Fruit fly (Drosophila melanogaster) whole organism, embryonic: Measurements from ENCODE around the gene CG31792.

Experiments
- Atf6 ChIP-seq: fragments of 200-800 bp; sonication (Bioruptor generic); IDR thresholded peaks from 2 replicates; pipeline ENCODE4 v1.3.6; 2022; ENCODE audit warnings: missing biosample characterization, missing genetic modification characterization
- Awh ChIP-seq: fragments of 200-800 bp; sonication (Bioruptor generic); IDR thresholded peaks from 2 replicates; pipeline ENCODE4, ENCODE4 v1.3.6; 2022; ENCODE audit warnings: missing biosample characterization, missing genetic modification characterization
- CG11504 ChIP-seq: fragments of 200-800 bp; sonication (Bioruptor generic); optimal IDR thresholded peaks from 3 replicates; lab custom pipeline; 2019; ENCODE audit warnings: missing biosample characterization, mild to moderate bottlenecking, missing genetic modification characterization, moderate library complexity
- CG12391 ChIP-seq: fragments of 200-800 bp; sonication (Bioruptor generic); optimal IDR thresholded peaks from 3 replicates; lab custom pipeline; 2018; ENCODE audit warnings: missing biosample characterization, mild to moderate bottlenecking, missing genetic modification characterization, moderate library complexity
- CG14441 ChIP-seq: fragments of 200-800 bp; sonication (Bioruptor generic); IDR thresholded peaks from 2 replicates; pipeline ENCODE4 v1.3.6; 2022; ENCODE audit warnings: missing biosample characterization, missing genetic modification characterization
- CG14860 ChIP-seq: fragments of 200-800 bp; sonication (Bioruptor generic); IDR thresholded peaks from 3 replicates; pipeline ENCODE4 v1.3.6; 2022; ENCODE audit warnings: missing biosample characterization, missing genetic modification characterization; ENCODE audit not compliant: partially characterized antibody
- CG15073 ChIP-seq: fragments of 200-800 bp; sonication (Bioruptor generic); optimal IDR thresholded peaks from 2 replicates; lab custom pipeline; 2016; ENCODE audit warnings: missing biosample characterization, missing genetic modification characterization
- CG15696 ChIP-seq: fragments of 200-800 bp; sonication (Bioruptor generic); optimal IDR thresholded peaks from 2 replicates; lab custom pipeline; 2019; ENCODE audit warnings: missing biosample characterization, mild to moderate bottlenecking, missing genetic modification characterization, moderate library complexity
- CG17361 ChIP-seq: fragments of 200-800 bp; sonication (Bioruptor generic); IDR thresholded peaks from 3 replicates; pipeline ENCODE4 v1.3.6; 2022; ENCODE audit warnings: missing biosample characterization, missing genetic modification characterization
- CG18764 ChIP-seq: fragments of 200-800 bp; sonication (Bioruptor generic); optimal IDR thresholded peaks from 3 replicates; lab custom pipeline; 2016; ENCODE audit warnings: missing biosample characterization, missing genetic modification characterization
- CG2116 ChIP-seq: fragments of 200-800 bp; sonication (Bioruptor generic); optimal IDR thresholded peaks from 3 replicates; lab custom pipeline; 2018; ENCODE audit warnings: missing biosample characterization, mild to moderate bottlenecking, missing genetic modification characterization
- CG2202 ChIP-seq: fragments of 200-800 bp; sonication (Bioruptor generic); optimal IDR thresholded peaks from 2 replicates; lab custom pipeline; 2018; ENCODE audit warnings: missing biosample characterization, mild to moderate bottlenecking, missing genetic modification characterization
- CG3838 ChIP-seq: fragments of 200-800 bp; sonication (Bioruptor generic); optimal IDR thresholded peaks from 3 replicates; lab custom pipeline; 2016; ENCODE audit warnings: missing biosample characterization, missing genetic modification characterization
- CG4707 ChIP-seq: fragments of 200-800 bp; sonication (Bioruptor generic); optimal IDR thresholded peaks from 2 replicates; lab custom pipeline; 2018; ENCODE audit warnings: missing biosample characterization, mild to moderate bottlenecking, missing genetic modification characterization, moderate library complexity
- CG5953 ChIP-seq: fragments of 200-800 bp; sonication (Bioruptor generic); IDR thresholded peaks from 2 replicates; pipeline ENCODE4 v1.3.6; 2022; ENCODE audit warnings: missing biosample characterization, missing genetic modification characterization
- CG7839 ChIP-seq: fragments of 200-800 bp; sonication (Bioruptor generic); optimal IDR thresholded peaks from 3 replicates; lab custom pipeline; 2018; ENCODE audit warnings: missing biosample characterization, mild to moderate bottlenecking, missing genetic modification characterization, moderate library complexity
- Camta ChIP-seq: fragments of 200-800 bp; sonication (Bioruptor generic); optimal IDR thresholded peaks from 2 replicates; lab custom pipeline; 2016; ENCODE audit warnings: missing biosample characterization, missing genetic modification characterization
- CkIIα-i1 ChIP-seq: fragments of 200-800 bp; sonication (Bioruptor generic); IDR thresholded peaks from 2 replicates; pipeline ENCODE4 v1.3.6; 2022; ENCODE audit warnings: missing biosample characterization, missing genetic modification characterization
- Dfd ChIP-seq, 2 experiments: fragments of >200 bp; optimal IDR thresholded peaks; 2 replicates each; lab custom pipeline; 2017; ENCODE audit warnings: missing biosample characterization in 2 of 2, missing genetic modification characterization in 2 of 2
- Dip3 ChIP-seq: fragments of 200-800 bp; sonication (Bioruptor generic); optimal IDR thresholded peaks from 3 replicates; lab custom pipeline; 2016; ENCODE audit warnings: missing biosample characterization, missing genetic modification characterization
- Elba2 ChIP-seq: fragments of 200-800 bp; sonication (Bioruptor generic); optimal IDR thresholded peaks from 3 replicates; lab custom pipeline; 2016; ENCODE audit warnings: missing biosample characterization, missing genetic modification characterization
- HmgD ChIP-seq: fragments of 200-800 bp; sonication (Bioruptor generic); optimal IDR thresholded peaks from 3 replicates; lab custom pipeline; 2016; ENCODE audit warnings: missing biosample characterization, missing genetic modification characterization
- Hsf ChIP-seq: fragments of 200-800 bp; sonication (Bioruptor generic); optimal IDR thresholded peaks from 3 replicates; lab custom pipeline; 2016; ENCODE audit warnings: missing biosample characterization, missing genetic modification characterization
- MESR4 ChIP-seq: fragments of 200-800 bp; sonication (Bioruptor generic); optimal IDR thresholded peaks from 2 replicates; lab custom pipeline; 2018; ENCODE audit warnings: missing biosample characterization, mild to moderate bottlenecking, missing genetic modification characterization, moderate library complexity
- Myb ChIP-seq: fragments of 200-800 bp; sonication (Bioruptor generic); optimal IDR thresholded peaks from 2 replicates; lab custom pipeline; 2016; ENCODE audit warnings: missing biosample characterization, missing genetic modification characterization
- Nf-YA ChIP-seq: fragments of 200-800 bp; sonication (Bioruptor generic); IDR thresholded peaks from 2 replicates; pipeline ENCODE4 v1.3.6; 2022; ENCODE audit warnings: missing biosample characterization, missing genetic modification characterization
- TFAM ChIP-seq: fragments of 200-800 bp; sonication (Bioruptor generic); optimal IDR thresholded peaks from 2 replicates; lab custom pipeline; 2017; ENCODE audit warnings: missing biosample characterization, missing genetic modification characterization, inconsistent platforms
- bbx ChIP-seq: fragments of 200-800 bp; sonication (Bioruptor generic); IDR thresholded peaks from 2 replicates; pipeline ENCODE4 v1.3.6; 2022; ENCODE audit warnings: missing biosample characterization, missing genetic modification characterization; ENCODE audit not compliant: partially characterized antibody
- br ChIP-seq: fragments of >200 bp; optimal IDR thresholded peaks from 2 replicates; lab custom pipeline; 2017
- da ChIP-seq: fragments of 200-800 bp; sonication (Bioruptor generic); optimal IDR thresholded peaks from 2 replicates; lab custom pipeline; 2016; ENCODE audit warnings: missing biosample characterization, missing genetic modification characterization
- dimm ChIP-seq: fragments of 200-800 bp; sonication (Bioruptor generic); IDR thresholded peaks from 2 replicates; pipeline ENCODE4 v1.3.6; 2022; ENCODE audit warnings: missing biosample characterization, missing genetic modification characterization
- gem ChIP-seq: fragments of 200-800 bp; sonication (Bioruptor generic); optimal IDR thresholded peaks from 2 replicates; lab custom pipeline; 2019; ENCODE audit warnings: missing biosample characterization, mild to moderate bottlenecking, missing genetic modification characterization, moderate library complexity
- hkb ChIP-seq, 2 experiments: fragments of 200-800 bp in 1 of 2; fragments of >200 bp in 1 of 2; sonication (Bioruptor generic) in 1 of 2; IDR thresholded peaks in 1 of 2; optimal IDR thresholded peaks in 1 of 2; 2 replicates each; pipeline versions ENCODE4 v1.3.6 to Lab custom; 2017 to 2022; ENCODE audit warnings: missing biosample characterization in 1 of 2, missing genetic modification characterization in 1 of 2
- knrl ChIP-seq: fragments of 200-800 bp; sonication (Bioruptor generic); IDR thresholded peaks from 3 replicates; pipeline ENCODE4 v1.3.6; 2022; ENCODE audit warnings: missing biosample characterization, missing genetic modification characterization; ENCODE audit not compliant: partially characterized antibody
- nerfin-1 ChIP-seq: fragments of 200-800 bp; sonication (Bioruptor generic); optimal IDR thresholded peaks from 3 replicates; lab custom pipeline; 2019; ENCODE audit warnings: missing biosample characterization, mild to moderate bottlenecking, missing genetic modification characterization, moderate library complexity
- pan ChIP-seq, 4 experiments: fragments of >200 bp in 3 of 4; fragments of 200-800 bp in 1 of 4; sonication (Bioruptor generic) in 1 of 4; optimal IDR thresholded peaks in 3 of 4; IDR thresholded peaks in 1 of 4; 2 replicates each; pipeline versions ENCODE4 v1.3.6 to Lab custom; 2017 to 2022; ENCODE audit warnings: missing biosample characterization in 2 of 4, missing genetic modification characterization in 2 of 4, mixed read lengths in 1 of 4
- peb ChIP-seq: fragments of 200-800 bp; sonication (Bioruptor generic); IDR thresholded peaks from 2 replicates; pipeline ENCODE4 v1.3.6; 2022; ENCODE audit warnings: missing biosample characterization, missing genetic modification characterization
- ro ChIP-seq: fragments of 200-800 bp; sonication (Bioruptor generic); IDR thresholded peaks from 2 replicates; pipeline ENCODE4 v1.3.6; 2022; ENCODE audit warnings: missing biosample characterization, missing genetic modification characterization
- row ChIP-seq: fragments of 200-800 bp; sonication (Bioruptor generic); IDR thresholded peaks from 3 replicates; pipeline ENCODE4 v1.3.6; 2022; ENCODE audit warnings: missing biosample characterization, missing genetic modification characterization
- sd ChIP-seq: fragments of 200-800 bp; sonication (Bioruptor generic); optimal IDR thresholded peaks from 3 replicates; lab custom pipeline; 2018; ENCODE audit warnings: missing biosample characterization, mild to moderate bottlenecking, missing genetic modification characterization, moderate library complexity
- sens-2 ChIP-seq: fragments of 200-800 bp; sonication (Bioruptor generic); IDR thresholded peaks from 2 replicates; pipeline ENCODE4 v1.3.6; 2022; ENCODE audit warnings: missing biosample characterization, missing genetic modification characterization
- sob ChIP-seq: fragments of 200-800 bp; sonication (Bioruptor generic); IDR thresholded peaks from 2 replicates; pipeline ENCODE4 v1.3.6; 2022; ENCODE audit warnings: missing biosample characterization, missing genetic modification characterization
- sqz ChIP-seq: fragments of 200-800 bp; sonication (Bioruptor generic); optimal IDR thresholded peaks from 3 replicates; lab custom pipeline; 2018; ENCODE audit warnings: missing biosample characterization, mild to moderate bottlenecking, missing genetic modification characterization
- tgo ChIP-seq: fragments of 200-800 bp; sonication (Bioruptor generic); IDR thresholded peaks from 3 replicates; pipeline ENCODE4 v1.3.6; 2022; ENCODE audit warnings: missing biosample characterization, missing genetic modification characterization
- tin ChIP-seq: fragments of 200-800 bp; sonication (Bioruptor generic); optimal IDR thresholded peaks from 3 replicates; lab custom pipeline; 2016; ENCODE audit warnings: missing biosample characterization, missing genetic modification characterization
- tll ChIP-seq, 2 experiments: fragments of 200-800 bp in 1 of 2; fragments of >200 bp in 1 of 2; sonication (Bioruptor generic) in 1 of 2; optimal IDR thresholded peaks; 2 replicates each; lab custom pipeline; 2017 to 2019; ENCODE audit warnings: missing biosample characterization in 2 of 2, missing genetic modification characterization in 2 of 2, mild to moderate bottlenecking in 1 of 2, moderate library complexity in 1 of 2
- tx ChIP-seq: fragments of 200-800 bp; sonication (Bioruptor generic); optimal IDR thresholded peaks from 2 replicates; lab custom pipeline; 2016; ENCODE audit warnings: missing biosample characterization, missing genetic modification characterization
- wor ChIP-seq: fragments of 200-800 bp; sonication (Bioruptor generic); IDR thresholded peaks from 2 replicates; pipeline ENCODE4 v1.3.6; 2022; ENCODE audit warnings: missing biosample characterization, missing genetic modification characterization
- zen ChIP-seq: fragments of 200-800 bp; sonication (Bioruptor generic); optimal IDR thresholded peaks from 3 replicates; lab custom pipeline; 2018; ENCODE audit warnings: missing biosample characterization, mild to moderate bottlenecking, missing genetic modification characterization, moderate library complexity
- zfh1 ChIP-seq: fragments of 200-800 bp; sonication (Bioruptor generic); IDR thresholded peaks from 3 replicates; pipeline ENCODE4 v1.3.6; 2022; ENCODE audit warnings: missing biosample characterization, missing genetic modification characterization
- zfh2 ChIP-seq: fragments of 200-800 bp; sonication (Bioruptor generic); optimal IDR thresholded peaks from 2 replicates; lab custom pipeline; 2016; ENCODE audit warnings: missing biosample characterization, missing genetic modification characterization

The CG31792 gene

DNA sequence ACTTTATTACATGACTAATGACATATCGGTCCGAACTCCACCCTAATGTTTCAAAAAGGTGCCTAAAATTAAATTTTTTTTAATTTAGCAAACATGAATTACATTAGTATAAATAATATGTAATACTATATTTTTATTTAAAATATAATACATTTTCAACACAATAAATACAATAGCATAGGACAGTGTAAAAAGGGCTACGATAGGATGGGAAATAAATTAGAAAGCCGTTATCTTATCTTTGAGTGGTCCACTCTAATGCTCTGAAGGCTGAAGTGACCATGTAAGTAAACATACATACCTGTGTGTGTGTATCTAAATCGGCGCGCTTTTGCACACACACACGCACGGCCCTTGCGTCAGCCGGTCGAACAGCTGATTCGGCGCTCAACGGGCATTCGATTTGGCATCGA is 5.7 kb downstream of the CG31792 start, which contains the start of gene CG31793 (continued):
- no peak for TF ChIP-seq CkIIα-i1 (GFP tag; lab: Robert Waterston, UW)
- peak; percentile 68; the same call in 2 of the 3 replicates for TF ChIP-seq CG17361
- peak; percentile 8 for TF ChIP-seq nerfin-1
- no peak for TF ChIP-seq CG15073 (GFP tag; lab: Kevin White, UChicago)
- peak; percentile 2 for TF ChIP-seq tin (GFP tag; lab: Kevin White, UChicago)
- TF ChIP-seq dimm (GFP tag; lab: Robert Waterston, UW) = no peak
- no peak for TF ChIP-seq Nf-YA
- TF ChIP-seq sqz = no peak
- no peak for TF ChIP-seq CG14441 (GFP tag; lab: Robert Waterston, UW)
- peak; percentile 43; the same call in 1 of the 3 replicates for TF ChIP-seq tgo (GFP tag; lab: Robert Waterston, UW)
- TF ChIP-seq Awh (GFP tag; lab: Robert Waterston, UW) = no peak
- TF ChIP-seq zen (tag; lab: Kevin White, UChicago) = peak; percentile 4
- no peak for TF ChIP-seq sens-2 (GFP tag; lab: Robert Waterston, UW)
- peak; percentile 34 for TF ChIP-seq sd
- no peak for TF ChIP-seq Hsf (GFP tag; lab: Kevin White, UChicago)
- TF ChIP-seq pan (optimal IDR thresholded peaks at IDR 0.05; lab: Kevin White, UChicago) = no peak
- TF ChIP-seq pan (GFP tag; optimal IDR thresholded peaks at IDR 0.05 in 1 of 2, IDR thresholded peaks at IDR 0.05 in 1 of 2) = peak in 1 of 2 experiments; percentile 63
- no peak for TF ChIP-seq CG15696 (tag; lab: Kevin White, UChicago)
- TF ChIP-seq zfh2 = no peak
- TF ChIP-seq CG3838 (GFP tag; lab: Kevin White, UChicago) = no peak
- TF ChIP-seq CG12391 (tag; lab: Kevin White, UChicago) = peak; percentile 59
- no peak for TF ChIP-seq Dfd (GFP tag; optimal IDR thresholded peaks at IDR 0.05; lab: Kevin White, UChicago)
- TF ChIP-seq br (lab: Kevin White, UChicago) = no peak
- no peak for TF ChIP-seq HmgD (GFP tag; lab: Kevin White, UChicago)
- TF ChIP-seq gem = peak; percentile 72
- TF ChIP-seq wor (GFP tag; lab: Robert Waterston, UW) = no peak
- no peak for TF ChIP-seq hkb (optimal IDR thresholded peaks at IDR 0.05; lab: Kevin White, UChicago)
- TF ChIP-seq hkb (GFP tag; IDR thresholded peaks at IDR 0.05; lab: Robert Waterston, UW) = peak; percentile 63
- TF ChIP-seq tx (GFP tag; lab: Kevin White, UChicago) = no peak
- TF ChIP-seq CG2116 = peak; percentile 1
- TF ChIP-seq Elba2 (GFP tag; lab: Kevin White, UChicago) = no peak
- TF ChIP-seq MESR4 (GFP tag; lab: Kevin White, UChicago) = no peak
- peak; percentile 64 for TF ChIP-seq Atf6 (GFP tag; lab: Robert Waterston, UW)
- TF ChIP-seq row (GFP tag; lab: Robert Waterston, UW) = peak; percentile 67
- peak; percentile 33; the same call in 1 of the 2 replicates for TF ChIP-seq bbx (GFP tag; lab: Robert Waterston, UW)
- TF ChIP-seq zfh1 = no peak
- TF ChIP-seq tll (GFP tag; optimal IDR thresholded peaks at IDR 0.05; lab: Kevin White, UChicago) = no peak
- no peak for TF ChIP-seq da (GFP tag; lab: Kevin White, UChicago)
- TF ChIP-seq Dip3 (GFP tag; lab: Kevin White, UChicago) = no peak
- peak; percentile 68 for TF ChIP-seq CG11504 (tag; lab: Kevin White, UChicago)
- TF ChIP-seq CG14860 (GFP tag; lab: Robert Waterston, UW) = no peak
- TF ChIP-seq peb (GFP tag; lab: Robert Waterston, UW) = no peak
- TF ChIP-seq CG18764 (GFP tag; lab: Kevin White, UChicago) = no peak
- peak; percentile 65 for TF ChIP-seq CG7839
- no peak for TF ChIP-seq TFAM (GFP tag; lab: Kevin White, UChicago)
- TF ChIP-seq Myb (GFP tag; lab: Kevin White, UChicago) = no peak
- TF ChIP-seq sob (GFP tag; lab: Robert Waterston, UW) = peak; percentile 41; the same call in 1 of the 2 replicates
- no peak for TF ChIP-seq Camta (GFP tag; lab: Kevin White, UChicago)
- TF ChIP-seq CG2202 (tag; lab: Kevin White, UChicago) = no peak
- no peak for TF ChIP-seq CG4707
- TF ChIP-seq knrl (GFP tag; lab: Robert Waterston, UW) = no peak
- TF ChIP-seq CG5953 (GFP tag; lab: Robert Waterston, UW) = no peak
- TF ChIP-seq ro (GFP tag; lab: Robert Waterston, UW) = no peak
